Worm (Caenorhabditis elegans) whole organism, midembryonic: ENCODE results near the gene ZK632.9.

ENCODE experiments used
- T22C8.4 ChIP-seq: fragments of 200-800 bp; sonication (Bioruptor generic); IDR thresholded peaks from 2 replicates; pipeline ENCODE4 v1.3.6; 2022; ENCODE audit warnings: missing genetic modification characterization, missing compliant biosample characterization
- cog-1 ChIP-seq: sonication (generic microtip); optimal IDR thresholded peaks from 2 replicates; lab custom pipeline; 2016; ENCODE audit warnings: missing genetic modification characterization, missing compliant biosample characterization
- flt-1 ChIP-seq: fragments of 200-800 bp; sonication (Bioruptor generic); IDR thresholded peaks from 2 replicates; pipeline ENCODE4 v1.3.6; 2022; ENCODE audit warnings: missing genetic modification characterization, missing compliant biosample characterization
- klf-2 ChIP-seq: fragments of 200-800 bp; sonication (Bioruptor generic); conservative IDR thresholded peaks from 2 replicates; pipeline ENCODE4 v1.3.6; 2022; ENCODE audit warnings: missing genetic modification reagents, missing genetic modification characterization, missing compliant biosample characterization
- med-1 ChIP-seq: sonication (generic microtip); optimal IDR thresholded peaks from 2 replicates; lab custom pipeline; 2017; ENCODE audit warnings: missing genetic modification characterization, mild to moderate bottlenecking, missing compliant biosample characterization, antibody characterized with exemption, missing genetic modification reagents; ENCODE audit not compliant: insufficient read depth
- ref-1 ChIP-seq: fragments of 200-800 bp; sonication (Bioruptor generic); conservative IDR thresholded peaks from 2 replicates; pipeline ENCODE4 v1.3.6; 2022; ENCODE audit warnings: missing genetic modification reagents, missing genetic modification characterization, missing compliant biosample characterization
- tab-1 ChIP-seq: fragments of 200-800 bp; sonication (Bioruptor generic); IDR thresholded peaks from 2 replicates; pipeline ENCODE4 v1.3.6; 2022; ENCODE audit warnings: missing genetic modification characterization, missing compliant biosample characterization
- ztf-23 ChIP-seq: fragments of 200-800 bp; sonication (Bioruptor generic); IDR thresholded peaks from 2 replicates; pipeline ENCODE4 v1.3.6; 2022; ENCODE audit warnings: missing genetic modification reagents, missing genetic modification characterization, missing compliant biosample characterization
- ztf-29 ChIP-seq: fragments of 200-800 bp; sonication (Bioruptor generic); IDR thresholded peaks from 2 replicates; pipeline ENCODE4 v1.3.6; 2022; ENCODE audit warnings: missing genetic modification reagents, missing genetic modification characterization, missing compliant biosample characterization

The ZK632.9 gene

DNA sequence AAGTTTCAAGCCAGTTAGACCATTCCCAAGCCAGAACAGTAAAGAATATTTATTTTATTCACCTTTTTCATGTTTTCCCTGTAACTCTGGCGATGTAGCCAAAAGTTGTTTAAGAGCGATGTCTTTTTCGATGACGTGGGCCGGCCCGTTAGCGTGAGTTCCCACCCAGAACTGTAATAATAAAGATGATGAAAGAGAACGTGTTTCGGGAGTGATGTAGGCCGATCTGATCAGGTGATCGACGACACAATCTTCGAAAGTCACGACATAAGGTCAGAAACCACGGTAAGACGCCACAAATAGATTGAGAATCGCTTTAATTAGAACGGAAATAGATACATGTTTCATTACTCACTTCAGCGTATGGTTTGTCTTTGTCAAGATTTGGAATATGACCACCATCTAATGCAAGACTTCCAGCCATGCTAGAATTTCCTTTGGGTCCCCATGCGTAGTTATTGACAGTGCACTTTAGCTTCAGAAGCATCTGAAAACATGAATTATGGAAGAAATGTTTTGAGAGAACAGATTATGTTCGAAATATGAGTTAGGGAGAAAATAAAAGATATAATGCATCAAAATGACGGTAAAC lies 18.2 kb downstream of the ZK632.9 start, which contains the start of gene ZK632.4:
ZK632.4 (minus strand) TSS at position 487 of the 592 bp plus-strand sequence.
- TF ChIP-seq flt-1 (GFP tag; lab: Robert Waterston, UW) (no peak), ztf-23 (GFP tag; lab: Robert Waterston, UW) (no peak), med-1 (GFP tag; lab: Kevin White, UChicago) (no peak), tab-1 (no peak), T22C8.4 (GFP tag; lab: Robert Waterston, UW) (no peak), cog-1 (tag; lab: Kevin White, UChicago) (no peak), ztf-29 (GFP tag; lab: Robert Waterston, UW) (no peak), klf-2 (no peak), ref-1 (GFP tag; lab: Robert Waterston, UW) (no peak)

DNA sequence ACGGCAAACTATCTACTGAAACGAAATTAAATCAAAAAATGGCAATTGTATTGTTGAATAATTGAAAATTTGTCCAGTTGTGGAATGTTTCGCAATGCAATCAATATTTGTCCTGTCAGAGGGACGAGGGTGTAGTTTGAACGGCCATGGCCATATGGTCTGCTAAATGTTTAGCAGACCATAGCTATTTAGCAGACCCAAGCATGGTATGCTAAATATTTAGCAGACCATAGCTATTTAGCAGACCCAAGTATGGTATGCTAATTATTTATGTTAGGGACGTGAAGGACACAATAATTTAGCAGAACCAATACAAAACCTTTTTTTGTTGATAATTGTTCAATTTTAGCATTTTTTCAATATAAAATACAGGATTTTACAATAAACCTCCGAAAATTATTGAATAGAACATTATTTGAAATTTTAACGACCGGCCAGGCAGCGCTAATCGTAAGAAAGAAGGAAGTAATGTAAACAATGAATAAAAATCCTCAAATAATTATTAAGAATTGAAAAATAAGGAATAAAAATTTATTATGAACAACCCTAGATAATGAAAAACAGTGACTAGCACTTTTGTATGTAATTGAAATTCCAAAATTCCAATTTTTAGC lies 20.1 kb downstream of the ZK632.9 start, which contains the start of gene riok-3:
riok-3 (minus strand) TSS at position 15 of the 614 bp plus-strand sequence.
- TF ChIP-seq ztf-23 (GFP tag; lab: Robert Waterston, UW) (no peak), cog-1 (tag; lab: Kevin White, UChicago) (no peak), tab-1 (no peak), med-1 (GFP tag; lab: Kevin White, UChicago) (no peak), T22C8.4 (GFP tag; lab: Robert Waterston, UW) (no peak)

DNA sequence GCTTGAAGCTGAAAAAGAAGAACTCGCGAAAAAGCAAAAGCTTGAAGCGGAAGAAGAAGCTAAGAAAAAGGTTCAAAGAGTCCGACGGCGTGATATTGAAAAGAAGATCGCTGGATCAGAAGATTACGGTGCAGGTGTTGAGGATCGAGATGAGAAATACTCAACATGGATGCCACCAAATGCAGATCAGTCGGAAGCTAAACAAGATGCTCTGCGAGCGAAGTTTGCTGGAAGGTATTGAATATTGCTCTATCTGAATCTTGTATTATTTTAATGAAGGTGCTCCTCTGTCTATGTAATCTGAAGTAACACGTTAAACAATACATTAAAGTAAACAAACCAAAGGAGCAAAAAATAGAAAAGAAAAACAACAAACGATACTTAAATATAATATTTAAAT lies 23.2 kb downstream of the ZK632.9 start:
- TF ChIP-seq T22C8.4 (GFP tag; lab: Robert Waterston, UW) = no peak

DNA sequence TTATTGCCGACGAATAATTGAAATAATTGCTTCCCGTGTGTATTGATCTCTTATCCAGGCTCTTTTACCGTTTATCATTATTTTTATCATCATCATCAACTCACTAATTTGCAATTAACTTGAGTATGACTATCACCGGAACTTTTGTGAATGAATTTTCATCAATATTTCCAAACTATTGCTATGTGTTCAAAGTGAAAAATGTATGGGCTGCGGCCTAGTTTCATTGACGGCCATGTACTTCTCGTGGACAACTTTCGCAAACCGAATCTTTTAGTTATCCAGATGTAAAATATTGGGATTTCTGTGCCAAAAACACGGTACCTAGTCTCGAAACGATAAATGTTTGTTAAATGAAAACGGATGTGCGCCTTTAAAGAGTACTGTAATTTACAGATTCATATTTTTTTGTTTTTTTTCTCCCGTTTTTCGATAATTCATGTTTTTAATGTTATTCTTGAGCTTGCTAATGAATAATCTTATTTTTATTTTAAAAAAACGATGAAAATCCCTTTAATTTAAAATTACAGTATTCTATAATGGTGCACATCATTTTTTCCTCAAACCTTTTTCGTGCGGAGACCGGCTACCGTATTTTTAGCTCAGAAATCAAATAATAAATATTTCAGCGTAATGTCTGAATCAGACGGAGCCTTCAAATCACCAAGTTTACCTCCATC lies 26.6 kb downstream of the ZK632.9 start, which contains the start of gene ZK632.2:
ZK632.2 (plus strand) TSS at position 630 of the 680 bp plus-strand sequence.
- TF ChIP-seq med-1 (GFP tag; lab: Kevin White, UChicago) (no peak), ztf-23 (GFP tag; lab: Robert Waterston, UW) (no peak), flt-1 (GFP tag; lab: Robert Waterston, UW) (no peak), ref-1 (GFP tag; lab: Robert Waterston, UW) (no peak), tab-1 (no peak), klf-2 (no peak), T22C8.4 (GFP tag; lab: Robert Waterston, UW) (no peak)

DNA sequence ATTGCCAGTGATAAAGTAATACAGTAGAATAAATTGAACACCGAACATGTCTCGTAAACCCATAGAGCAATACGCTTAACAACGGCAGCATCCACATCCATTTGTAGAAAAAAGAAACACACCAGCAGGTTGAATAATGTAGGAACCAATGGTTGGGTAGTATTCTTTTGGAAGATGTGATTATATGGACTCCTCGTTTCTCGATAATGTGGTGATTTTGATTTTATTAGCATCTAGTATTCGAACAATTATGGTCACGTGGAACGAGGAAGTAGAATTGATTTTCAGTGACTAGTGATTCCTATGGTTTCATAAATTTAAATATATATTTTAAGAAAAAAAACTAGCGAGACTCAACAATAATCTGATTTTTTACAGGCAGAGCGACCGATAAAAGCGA lies 28.8 kb downstream of the ZK632.9 start, which contains the start of gene srxa-10:
srxa-10 (minus strand) TSS at position 101 of the 400 bp plus-strand sequence.
- no peak for TF ChIP-seq tab-1

DNA sequence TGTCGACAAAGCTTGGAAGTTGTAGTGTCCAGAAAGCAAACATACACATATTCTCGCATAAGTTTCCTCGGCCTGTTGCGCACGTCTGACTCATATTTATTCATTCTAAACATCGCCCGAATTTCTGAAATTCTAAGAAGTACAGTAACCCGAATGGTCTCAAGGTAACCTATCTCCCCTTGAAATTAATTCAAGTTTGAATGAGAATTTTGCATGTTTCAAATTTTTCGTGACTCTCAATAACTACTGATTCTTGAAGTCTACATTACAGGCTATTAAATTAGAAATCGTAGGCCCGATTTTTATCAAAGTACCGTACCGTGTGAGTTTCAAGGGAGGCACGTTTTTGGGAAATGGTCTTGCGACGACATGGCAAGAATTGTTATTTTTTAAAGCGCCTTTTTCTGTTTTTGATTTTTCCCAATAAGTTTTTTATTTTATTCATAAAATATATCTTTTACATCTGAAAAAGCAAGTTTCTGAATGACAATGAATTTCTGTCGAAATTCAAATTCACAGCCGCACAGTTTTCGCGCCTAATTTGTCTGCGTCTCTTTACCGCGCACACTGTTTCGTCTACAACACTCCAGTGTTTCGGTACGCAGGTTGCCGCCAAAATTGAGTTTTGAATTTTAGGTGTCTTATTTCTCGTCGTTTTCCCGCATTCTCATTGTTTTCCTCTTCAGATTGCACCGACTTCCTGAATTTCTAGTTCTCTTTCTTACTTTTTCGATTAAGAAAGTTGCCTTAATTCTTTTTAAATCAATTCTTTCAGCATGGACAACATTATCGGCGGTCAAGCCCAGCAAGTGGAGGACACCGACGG lies 31.4 kb downstream of the ZK632.9 start, which contains the start of the genes R10E11.9 and mcm-6:
R10E11.9 (minus strand) TSS at position 51 of the 826 bp plus-strand sequence.
mcm-6 (plus strand) TSS at position 776 of the 826 bp plus-strand sequence.
- TF ChIP-seq med-1 (GFP tag; lab: Kevin White, UChicago) (no peak), klf-2 (no peak)

DNA sequence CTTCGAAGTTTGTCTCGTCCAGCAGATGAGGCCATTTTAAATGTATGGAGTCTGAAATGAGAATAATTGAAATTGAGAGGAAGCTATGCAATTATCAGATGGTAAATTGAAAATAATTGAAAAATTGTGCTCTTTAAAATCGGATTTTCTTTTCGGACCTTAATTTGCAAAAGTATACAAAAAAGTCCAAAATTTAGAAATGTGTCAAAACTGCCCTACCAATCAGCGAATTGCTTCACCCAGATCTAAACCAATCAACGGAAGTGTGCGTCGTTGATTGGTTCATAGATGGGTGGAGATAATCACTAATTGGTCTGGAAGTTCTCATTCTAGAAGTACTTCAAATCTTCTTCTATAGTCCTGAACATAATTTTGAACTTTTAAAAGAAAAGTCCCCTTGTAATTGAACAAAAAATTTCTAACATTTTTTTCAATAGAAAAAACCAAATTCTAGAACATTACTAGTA lies 35.6 kb downstream of the ZK632.9 start, which contains the start of gene R10E11.5:
R10E11.5 (minus strand) TSS at position 51 of the 467 bp plus-strand sequence.
- TF ChIP-seq ztf-23 (GFP tag; lab: Robert Waterston, UW) (no peak), ref-1 (GFP tag; lab: Robert Waterston, UW) (no peak), ztf-29 (GFP tag; lab: Robert Waterston, UW) (no peak)

DNA sequence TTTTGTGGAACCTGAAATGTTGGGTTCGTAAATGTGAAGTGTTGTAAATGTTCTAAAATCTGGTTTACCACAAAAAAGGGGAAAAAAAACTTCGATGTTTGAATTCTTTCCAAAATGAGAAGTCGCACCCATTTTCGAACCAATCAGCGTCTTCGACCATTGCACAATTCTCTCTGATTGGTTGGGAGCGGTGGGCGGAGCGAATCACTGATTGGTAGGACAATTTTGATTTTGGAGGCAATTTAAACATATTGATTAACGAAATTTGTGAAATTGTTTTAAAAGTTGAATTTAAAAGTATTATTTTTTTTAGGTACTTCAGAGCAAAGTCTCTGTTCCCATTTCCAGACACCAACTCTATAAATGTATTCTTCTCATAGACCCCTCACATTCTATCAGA lies 36.1 kb downstream of the ZK632.9 start:
- TF ChIP-seq med-1 (GFP tag; lab: Kevin White, UChicago) (no peak), T22C8.4 (GFP tag; lab: Robert Waterston, UW) (no peak), ref-1 (GFP tag; lab: Robert Waterston, UW) (no peak), ztf-29 (GFP tag; lab: Robert Waterston, UW) (no peak), tab-1 (no peak), klf-2 (no peak), flt-1 (GFP tag; lab: Robert Waterston, UW) (no peak), cog-1 (tag; lab: Kevin White, UChicago) (no peak), ztf-23 (GFP tag; lab: Robert Waterston, UW) (no peak)

DNA sequence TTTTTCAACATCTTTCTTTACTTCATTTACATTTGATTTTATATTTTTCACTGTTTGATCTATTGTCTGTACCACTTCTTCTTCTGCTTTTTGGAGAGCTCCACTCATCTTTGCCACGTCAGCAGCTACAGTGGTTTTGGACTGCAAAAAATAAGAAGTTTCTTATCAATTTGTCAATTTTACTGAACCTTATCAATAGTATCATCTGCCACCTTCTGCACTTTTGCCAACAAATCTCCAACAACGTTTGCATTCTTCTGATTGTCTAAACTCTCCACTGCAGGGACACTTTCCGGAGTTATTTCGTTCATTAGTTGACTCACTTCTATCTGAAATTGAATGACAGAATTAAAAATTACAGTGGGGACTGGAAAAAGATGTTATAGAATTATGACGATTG lies 38.5 kb downstream of the ZK632.9 start:
- TF ChIP-seq ref-1 (GFP tag; lab: Robert Waterston, UW) (no peak), med-1 (GFP tag; lab: Kevin White, UChicago) (no peak), cog-1 (tag; lab: Kevin White, UChicago) (no peak), ztf-23 (GFP tag; lab: Robert Waterston, UW) (no peak), klf-2 (no peak), T22C8.4 (GFP tag; lab: Robert Waterston, UW) (no peak), flt-1 (GFP tag; lab: Robert Waterston, UW) (no peak), tab-1 (no peak), ztf-29 (GFP tag; lab: Robert Waterston, UW) (no peak)
